Fruit fly (Drosophila melanogaster) whole organism, embryonic: Measurements from ENCODE around the gene HUWE1.

Experiments used
- CG10267 ChIP-seq: fragments of 200-800 bp; sonication (Bioruptor generic); optimal IDR thresholded peaks from 2 replicates; lab custom pipeline; 2018; ENCODE audit warnings: missing biosample characterization, mild to moderate bottlenecking, missing genetic modification characterization, moderate library complexity
- CG10274 ChIP-seq: fragments of 200-800 bp; sonication (Bioruptor generic); optimal IDR thresholded peaks from 3 replicates; lab custom pipeline; 2017; ENCODE audit warnings: missing biosample characterization, mild to moderate bottlenecking, missing genetic modification characterization
- CG10366 ChIP-seq: fragments of 200-800 bp; sonication (Bioruptor generic); IDR thresholded peaks from 2 replicates; pipeline ENCODE4 v1.3.6; 2022; ENCODE audit warnings: missing biosample characterization, missing genetic modification characterization
- CG11085 ChIP-seq: fragments of 200-800 bp; sonication (Bioruptor generic); IDR thresholded peaks from 2 replicates; pipeline ENCODE4 v1.3.6; 2022; ENCODE audit warnings: missing biosample characterization, missing genetic modification characterization
- CG11456 ChIP-seq: fragments of 200-800 bp; sonication (Bioruptor generic); IDR thresholded peaks from 3 replicates; pipeline ENCODE4 v1.3.6; 2022; ENCODE audit warnings: missing biosample characterization, missing genetic modification characterization
- CG11504 ChIP-seq: fragments of 200-800 bp; sonication (Bioruptor generic); optimal IDR thresholded peaks from 3 replicates; lab custom pipeline; 2019; ENCODE audit warnings: missing biosample characterization, mild to moderate bottlenecking, missing genetic modification characterization, moderate library complexity
- CG11723 ChIP-seq: fragments of 200-800 bp; sonication (Bioruptor generic); optimal IDR thresholded peaks from 2 replicates; lab custom pipeline; 2017; ENCODE audit warnings: missing biosample characterization, mild to moderate bottlenecking, missing genetic modification characterization
- CG12104 ChIP-seq: fragments of 200-800 bp; sonication (Bioruptor generic); optimal IDR thresholded peaks from 3 replicates; lab custom pipeline; 2016; ENCODE audit warnings: missing biosample characterization, missing genetic modification characterization
- CG12744 ChIP-seq: fragments of 200-800 bp; sonication (Bioruptor generic); optimal IDR thresholded peaks from 2 replicates; lab custom pipeline; 2016; ENCODE audit warnings: missing biosample characterization, missing genetic modification characterization
- CG13894 ChIP-seq: fragments of 200-800 bp; sonication (Bioruptor generic); optimal IDR thresholded peaks from 3 replicates; lab custom pipeline; 2018; ENCODE audit warnings: missing biosample characterization, mild to moderate bottlenecking, missing genetic modification characterization, moderate library complexity
- CG15479 ChIP-seq: fragments of 200-800 bp; sonication (Bioruptor generic); optimal IDR thresholded peaks from 3 replicates; lab custom pipeline; 2019; ENCODE audit warnings: missing biosample characterization, mild to moderate bottlenecking, missing genetic modification characterization, moderate library complexity
- CG1603 ChIP-seq: fragments of 200-800 bp; sonication (Bioruptor generic); optimal IDR thresholded peaks from 2 replicates; lab custom pipeline; 2019; ENCODE audit warnings: missing biosample characterization, mild to moderate bottlenecking, missing genetic modification characterization, moderate library complexity
- CG1647 ChIP-seq: fragments of 200-800 bp; sonication (Bioruptor generic); optimal IDR thresholded peaks from 3 replicates; lab custom pipeline; 2016; ENCODE audit warnings: missing biosample characterization, missing genetic modification characterization
- CG17359 ChIP-seq: fragments of 200-800 bp; sonication (Bioruptor generic); optimal IDR thresholded peaks from 3 replicates; lab custom pipeline; 2018; ENCODE audit warnings: missing biosample characterization, mild to moderate bottlenecking, missing genetic modification characterization, moderate library complexity
- CG18011 ChIP-seq: fragments of 200-800 bp; sonication (Bioruptor generic); optimal IDR thresholded peaks from 2 replicates; lab custom pipeline; 2017; ENCODE audit warnings: missing biosample characterization, missing genetic modification characterization, mild to moderate bottlenecking, moderate library complexity, missing genotype
- CG18599 ChIP-seq: fragments of 200-800 bp; sonication (Bioruptor generic); optimal IDR thresholded peaks from 3 replicates; lab custom pipeline; 2017; ENCODE audit warnings: missing biosample characterization, missing genetic modification characterization, mild to moderate bottlenecking, moderate library complexity, missing genetic modification reagents
- CG2202 ChIP-seq: fragments of 200-800 bp; sonication (Bioruptor generic); optimal IDR thresholded peaks from 2 replicates; lab custom pipeline; 2018; ENCODE audit warnings: missing biosample characterization, mild to moderate bottlenecking, missing genetic modification characterization
- CG2712 ChIP-seq: fragments of 200-800 bp; optimal IDR thresholded peaks from 3 replicates; lab custom pipeline; 2019; ENCODE audit warnings: missing biosample characterization, mild to moderate bottlenecking, missing genetic modification characterization, moderate library complexity
- CG3995 ChIP-seq: fragments of 200-800 bp; sonication (Bioruptor generic); optimal IDR thresholded peaks from 3 replicates; lab custom pipeline; 2016; ENCODE audit warnings: missing biosample characterization, missing genetic modification characterization
- CG4707 ChIP-seq: fragments of 200-800 bp; sonication (Bioruptor generic); optimal IDR thresholded peaks from 2 replicates; lab custom pipeline; 2018; ENCODE audit warnings: missing biosample characterization, mild to moderate bottlenecking, missing genetic modification characterization, moderate library complexity
- CG5245 ChIP-seq: fragments of 200-800 bp; sonication (Bioruptor generic); optimal IDR thresholded peaks from 3 replicates; lab custom pipeline; 2016; ENCODE audit warnings: missing biosample characterization, missing genetic modification characterization
- CG5953 ChIP-seq: fragments of 200-800 bp; sonication (Bioruptor generic); IDR thresholded peaks from 2 replicates; pipeline ENCODE4 v1.3.6; 2022; ENCODE audit warnings: missing biosample characterization, missing genetic modification characterization
- CG7357 ChIP-seq: fragments of 200-800 bp; sonication (Bioruptor generic); IDR thresholded peaks from 3 replicates; pipeline ENCODE4 v1.3.6; 2022; ENCODE audit warnings: missing biosample characterization, missing genetic modification characterization
- CG8281 ChIP-seq: fragments of 200-800 bp; sonication (Bioruptor generic); optimal IDR thresholded peaks from 2 replicates; lab custom pipeline; 2018; ENCODE audit warnings: missing biosample characterization, mild to moderate bottlenecking, missing genetic modification characterization, moderate library complexity
- CG8765 ChIP-seq: fragments of 200-800 bp; sonication (Bioruptor generic); IDR thresholded peaks from 2 replicates; pipeline ENCODE4 v1.3.6; 2022; ENCODE audit warnings: missing biosample characterization, missing genetic modification characterization
- CG9797 ChIP-seq: fragments of 200-800 bp; sonication (Bioruptor generic); optimal IDR thresholded peaks from 3 replicates; lab custom pipeline; 2018; ENCODE audit warnings: missing biosample characterization, mild to moderate bottlenecking, missing genetic modification characterization
- CG9876 ChIP-seq: fragments of 200-800 bp; sonication (Bioruptor generic); optimal IDR thresholded peaks from 2 replicates; lab custom pipeline; 2016; ENCODE audit warnings: missing biosample characterization, missing genetic modification characterization
- Camta ChIP-seq: fragments of 200-800 bp; sonication (Bioruptor generic); optimal IDR thresholded peaks from 2 replicates; lab custom pipeline; 2016; ENCODE audit warnings: missing biosample characterization, missing genetic modification characterization
- D19B ChIP-seq: fragments of 200-800 bp; sonication (Bioruptor generic); optimal IDR thresholded peaks from 2 replicates; lab custom pipeline; 2017; ENCODE audit warnings: missing biosample characterization, mild to moderate bottlenecking, missing genetic modification characterization
- HmgD ChIP-seq: fragments of 200-800 bp; sonication (Bioruptor generic); optimal IDR thresholded peaks from 3 replicates; lab custom pipeline; 2016; ENCODE audit warnings: missing biosample characterization, missing genetic modification characterization
- Hmx ChIP-seq: fragments of 200-800 bp; sonication (Bioruptor generic); optimal IDR thresholded peaks from 2 replicates; lab custom pipeline; 2016; ENCODE audit warnings: missing biosample characterization, missing genetic modification characterization
- Lpt ChIP-seq: fragments of >200 bp; optimal IDR thresholded peaks from 2 replicates; lab custom pipeline; 2018; ENCODE audit warnings: missing biosample characterization, missing genetic modification characterization
- Meics ChIP-seq: fragments of 200-800 bp; sonication (Bioruptor generic); optimal IDR thresholded peaks from 2 replicates; lab custom pipeline; 2017; ENCODE audit warnings: missing biosample characterization, mild to moderate bottlenecking, missing genetic modification characterization
- PHDP ChIP-seq: fragments of 200-800 bp; sonication (Bioruptor generic); optimal IDR thresholded peaks from 3 replicates; lab custom pipeline; 2018; ENCODE audit warnings: missing biosample characterization, mild to moderate bottlenecking, missing genetic modification characterization, moderate library complexity
- Poxn ChIP-seq: fragments of 200-800 bp; sonication (Bioruptor generic); IDR thresholded peaks from 2 replicates; pipeline ENCODE4 v1.3.6; 2022; ENCODE audit warnings: missing biosample characterization, missing genetic modification characterization
- Scr ChIP-seq: fragments of 200-800 bp; sonication (Bioruptor generic); IDR thresholded peaks from 2 replicates; pipeline ENCODE4 v1.3.6; 2022; ENCODE audit warnings: missing biosample characterization, missing genetic modification characterization; ENCODE audit not compliant: partially characterized antibody
- Taf1 ChIP-seq: fragments of 200-800 bp; sonication (Bioruptor generic); IDR thresholded peaks from 2 replicates; pipeline ENCODE4 v1.3.6; 2022; ENCODE audit warnings: missing biosample characterization, missing genetic modification characterization
- Xbp1 ChIP-seq: fragments of 200-800 bp; sonication (Bioruptor generic); optimal IDR thresholded peaks from 3 replicates; lab custom pipeline; 2016; ENCODE audit warnings: missing biosample characterization, mild to moderate bottlenecking, missing genetic modification characterization
- cas ChIP-seq: fragments of 200-800 bp; sonication (Bioruptor generic); IDR thresholded peaks from 2 replicates; pipeline ENCODE4 v1.3.6; 2022; ENCODE audit warnings: missing biosample characterization, missing genetic modification characterization
- dm ChIP-seq: fragments of 200-800 bp; sonication (Bioruptor generic); optimal IDR thresholded peaks from 3 replicates; lab custom pipeline; 2016; ENCODE audit warnings: missing biosample characterization, missing genetic modification characterization
- en ChIP-seq: fragments of 200-800 bp; sonication (Bioruptor generic); optimal IDR thresholded peaks from 2 replicates; lab custom pipeline; 2016; ENCODE audit warnings: missing biosample characterization, missing genetic modification characterization
- eyg ChIP-seq: fragments of 200-800 bp; sonication (Bioruptor generic); optimal IDR thresholded peaks from 3 replicates; lab custom pipeline; 2016; ENCODE audit warnings: missing biosample characterization, missing genetic modification characterization
- gsb ChIP-seq: fragments of 200-800 bp; sonication (Bioruptor generic); IDR thresholded peaks from 2 replicates; pipeline ENCODE4 v1.3.6; 2022; ENCODE audit warnings: missing biosample characterization, missing genetic modification characterization
- ham ChIP-seq: fragments of 200-800 bp; sonication (Bioruptor generic); IDR thresholded peaks from 2 replicates; pipeline ENCODE4 v1.3.6; 2022; ENCODE audit warnings: missing biosample characterization, missing genetic modification characterization
- jing ChIP-seq: fragments of 200-800 bp; sonication (Bioruptor generic); optimal IDR thresholded peaks from 2 replicates; lab custom pipeline; 2018; ENCODE audit warnings: missing biosample characterization, mild to moderate bottlenecking, missing genetic modification characterization
- lilli ChIP-seq: fragments of 200-800 bp; sonication (Bioruptor generic); optimal IDR thresholded peaks from 3 replicates; lab custom pipeline; 2016; ENCODE audit warnings: missing biosample characterization, missing genetic modification characterization
- pfk ChIP-seq: fragments of 200-800 bp; sonication (Bioruptor generic); optimal IDR thresholded peaks from 2 replicates; lab custom pipeline; 2018; ENCODE audit warnings: missing biosample characterization, mild to moderate bottlenecking, missing genetic modification characterization, moderate library complexity
- sob ChIP-seq: fragments of 200-800 bp; sonication (Bioruptor generic); IDR thresholded peaks from 2 replicates; pipeline ENCODE4 v1.3.6; 2022; ENCODE audit warnings: missing biosample characterization, missing genetic modification characterization
- tin ChIP-seq: fragments of 200-800 bp; sonication (Bioruptor generic); optimal IDR thresholded peaks from 3 replicates; lab custom pipeline; 2016; ENCODE audit warnings: missing biosample characterization, missing genetic modification characterization
- toy ChIP-seq: fragments of 200-800 bp; sonication (Bioruptor generic); IDR thresholded peaks from 2 replicates; pipeline ENCODE4 v1.3.6; 2022; ENCODE audit warnings: missing biosample characterization, missing genetic modification characterization
- z ChIP-seq: fragments of 200-800 bp; sonication (Bioruptor generic); IDR thresholded peaks from 3 replicates; pipeline ENCODE4 v1.3.6; 2022; ENCODE audit warnings: missing biosample characterization, missing genetic modification characterization
- zen2 ChIP-seq: fragments of 200-800 bp; sonication (Bioruptor generic); IDR thresholded peaks from 3 replicates; pipeline ENCODE4 v1.3.6; 2022; ENCODE audit warnings: missing biosample characterization, missing genetic modification characterization; ENCODE audit not compliant: partially characterized antibody

HUWE1 gene

DNA sequence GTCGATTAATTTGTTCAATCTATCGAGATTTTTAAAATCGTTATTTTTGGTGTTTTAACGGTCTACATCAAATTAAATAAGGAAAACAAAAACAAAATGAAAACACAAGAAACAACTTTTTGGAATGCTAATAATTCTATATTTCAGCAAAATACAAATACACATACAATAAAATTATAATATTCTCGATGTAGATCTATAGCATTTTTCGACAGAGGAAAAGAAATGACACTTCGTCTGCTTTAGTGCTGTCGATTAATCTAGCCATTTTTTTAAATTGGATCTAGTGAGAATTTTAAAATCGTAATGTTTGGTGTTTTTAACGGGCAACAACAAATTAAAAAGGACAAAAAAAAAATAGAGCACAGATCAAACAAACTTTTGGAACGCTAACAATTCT is 24.7 kb downstream of the HUWE1 start, which contains the start of gene Arp6 (continued):
- TF ChIP-seq CG2202 (tag; lab: Kevin White, UChicago) (no peak), eyg (GFP tag; lab: Kevin White, UChicago) (no peak), Scr (GFP tag; lab: Robert Waterston, UW) (no peak), toy (no peak), zen2 (GFP tag; lab: Robert Waterston, UW) (no peak), ham (GFP tag; lab: Robert Waterston, UW) (no peak), pfk (GFP tag; lab: Kevin White, UChicago) (no peak), CG17359 (tag; lab: Kevin White, UChicago) (no peak), CG11723 (GFP tag; lab: Kevin White, UChicago) (no peak), CG7357 (no peak), CG2712 (tag; lab: Kevin White, UChicago) (no peak), Xbp1 (GFP tag; lab: Kevin White, UChicago) (no peak), HmgD (GFP tag; lab: Kevin White, UChicago) (no peak), en (GFP tag; lab: Kevin White, UChicago) (no peak), Camta (GFP tag; lab: Kevin White, UChicago) (no peak), CG8281 (tag; lab: Kevin White, UChicago) (no peak), CG5245 (GFP tag; lab: Kevin White, UChicago) (no peak), CG10267 (tag; lab: Kevin White, UChicago) (peak; percentile 38), Poxn (no peak), CG18599 (GFP tag; lab: Kevin White, UChicago) (no peak), cas (GFP tag; lab: Robert Waterston, UW) (no peak), Lpt (no peak), CG8765 (GFP tag; lab: Robert Waterston, UW) (no peak), CG1647 (GFP tag; lab: Kevin White, UChicago) (no peak), PHDP (no peak), CG15479 (GFP tag; lab: Kevin White, UChicago) (no peak), CG4707 (GFP tag; lab: Kevin White, UChicago) (no peak), jing (no peak), z (GFP tag; lab: Robert Waterston, UW) (no peak), CG5953 (no peak), CG11504 (tag; lab: Kevin White, UChicago) (no peak), CG18011 (no peak), CG3995 (GFP tag; lab: Kevin White, UChicago) (peak; percentile 65), CG9797 (GFP tag; lab: Kevin White, UChicago) (no peak)

- no peak for TF ChIP-seq CG10274 (GFP tag; lab: Kevin White, UChicago)
- TF ChIP-seq CG13894 (tag; lab: Kevin White, UChicago): peak; percentile 6
- no peak for TF ChIP-seq CG11456
- no peak for TF ChIP-seq gsb (GFP tag; lab: Robert Waterston, UW)
- TF ChIP-seq CG10366 (GFP tag; lab: Robert Waterston, UW): no peak
- TF ChIP-seq CG12744 (GFP tag; lab: Kevin White, UChicago): no peak
- no peak for TF ChIP-seq Taf1 (GFP tag; lab: Robert Waterston, UW)
- TF ChIP-seq CG11085: no peak
- TF ChIP-seq tin (GFP tag; lab: Kevin White, UChicago): peak; percentile 6
- TF ChIP-seq Hmx: no peak
- no peak for TF ChIP-seq D19B (GFP tag; lab: Kevin White, UChicago)
- TF ChIP-seq sob (GFP tag; lab: Robert Waterston, UW): peak; percentile 24; the same call in 1 of the 2 replicates
- no peak for TF ChIP-seq CG9876 (GFP tag; lab: Kevin White, UChicago)
- peak; percentile 62 for TF ChIP-seq CG1603
- no peak for TF ChIP-seq CG1647 (GFP tag; lab: Kevin White, UChicago)
- TF ChIP-seq dm (GFP tag; lab: Kevin White, UChicago): no peak
- TF ChIP-seq CG12104 (GFP tag; lab: Kevin White, UChicago): no peak
- peak; percentile 60 for TF ChIP-seq lilli (GFP tag; lab: Kevin White, UChicago)
- peak; percentile 43 for TF ChIP-seq Meics
Observed at dm6 chrX:15738890-15739550, 26.6 kb downstream of the HUWE1 start, which contains the start of the genes CG11679 and CG8206. Gene CG11679, minus strand, starts transcription at chrX:15738954. Gene CG8206, plus strand, starts transcription at chrX:15739230.
